Fruit fly (Drosophila melanogaster) whole organism, embryonic: ENCODE measurements around the gene CG9733.
A peak's percentile ranks its signal among the peaks of the same experiment; 100 is the strongest.

Source experiments
- Asciz ChIP-seq: fragments of 200-800 bp; sonication (Bioruptor generic); optimal IDR thresholded peaks from 2 replicates; lab custom pipeline; 2017; ENCODE audit warnings: missing biosample characterization, mild to moderate bottlenecking, missing genetic modification characterization, missing genetic modification reagents
- Atf-2 ChIP-seq: fragments of 200-800 bp; sonication (Bioruptor generic); optimal IDR thresholded peaks from 2 replicates; lab custom pipeline; 2016; ENCODE audit warnings: missing biosample characterization, missing genetic modification characterization
- CG11093 ChIP-seq: fragments of 200-800 bp; sonication (Bioruptor generic); IDR thresholded peaks from 3 replicates; pipeline ENCODE4 v1.3.6; 2022; ENCODE audit warnings: missing biosample characterization, missing genetic modification characterization
- CG12236 ChIP-seq: fragments of 200-800 bp; sonication (Bioruptor generic); optimal IDR thresholded peaks from 2 replicates; lab custom pipeline; 2016; ENCODE audit warnings: missing biosample characterization, missing genetic modification characterization
- CG12942 ChIP-seq: fragments of 200-800 bp; sonication (Bioruptor generic); optimal IDR thresholded peaks from 3 replicates; lab custom pipeline; 2016; ENCODE audit warnings: missing biosample characterization, missing genetic modification characterization
- CG13424 ChIP-seq: fragments of 200-800 bp; sonication (Bioruptor generic); optimal IDR thresholded peaks from 2 replicates; lab custom pipeline; 2019; ENCODE audit warnings: missing biosample characterization, mild to moderate bottlenecking, missing genetic modification characterization, moderate library complexity
- CG14441 ChIP-seq: fragments of 200-800 bp; sonication (Bioruptor generic); IDR thresholded peaks from 2 replicates; pipeline ENCODE4 v1.3.6; 2022; ENCODE audit warnings: missing biosample characterization, missing genetic modification characterization
- CG2120 ChIP-seq: fragments of 200-800 bp; sonication (Bioruptor generic); optimal IDR thresholded peaks from 3 replicates; lab custom pipeline; 2016; ENCODE audit warnings: missing biosample characterization, missing genetic modification characterization
- CG4854 ChIP-seq: fragments of 200-800 bp; sonication (Bioruptor generic); optimal IDR thresholded peaks from 2 replicates; lab custom pipeline; 2016; ENCODE audit warnings: missing biosample characterization, missing genetic modification characterization, inconsistent platforms
- CG6272 ChIP-seq: fragments of 200-800 bp; sonication (Bioruptor generic); IDR thresholded peaks from 2 replicates; pipeline ENCODE4 v1.3.6; 2022; ENCODE audit warnings: missing biosample characterization, missing genetic modification characterization
- CG7786 ChIP-seq: fragments of 200-800 bp; sonication (Bioruptor generic); optimal IDR thresholded peaks from 2 replicates; lab custom pipeline; 2016; ENCODE audit warnings: missing biosample characterization, missing genetic modification characterization
- CG8290 ChIP-seq, 3 experiments: fragments of 200-800 bp; sonication (Bioruptor generic); optimal IDR thresholded peaks; 2 replicates each; lab custom pipeline; 2016 to 2019; ENCODE audit warnings: missing biosample characterization in 3 of 3, missing genetic modification characterization in 3 of 3, mild to moderate bottlenecking in 2 of 3, moderate library complexity in 1 of 3
- CG8944 ChIP-seq: fragments of 200-800 bp; sonication (Bioruptor generic); optimal IDR thresholded peaks from 3 replicates; lab custom pipeline; 2016; ENCODE audit warnings: missing biosample characterization, missing genetic modification characterization
- CHES-1-like ChIP-seq: fragments of 200-800 bp; sonication (Bioruptor generic); optimal IDR thresholded peaks from 2 replicates; lab custom pipeline; 2016; ENCODE audit warnings: missing biosample characterization, missing genetic modification characterization
- CTCF ChIP-seq: fragments of 200-800 bp; sonication (Bioruptor generic); optimal IDR thresholded peaks from 2 replicates; lab custom pipeline; 2017; ENCODE audit warnings: missing biosample characterization, mild to moderate bottlenecking, missing genetic modification characterization, moderate library complexity
- Camta ChIP-seq: fragments of 200-800 bp; sonication (Bioruptor generic); optimal IDR thresholded peaks from 2 replicates; lab custom pipeline; 2016; ENCODE audit warnings: missing biosample characterization, missing genetic modification characterization
- Dp ChIP-seq: fragments of 200-800 bp; sonication (Bioruptor generic); optimal IDR thresholded peaks from 2 replicates; lab custom pipeline; 2018; ENCODE audit warnings: missing biosample characterization, mild to moderate bottlenecking, missing genetic modification characterization, moderate library complexity
- Dref ChIP-seq: fragments of 200-800 bp; sonication (Bioruptor generic); IDR thresholded peaks from 2 replicates; pipeline ENCODE4 v1.3.6; 2022; ENCODE audit warnings: missing biosample characterization, missing genetic modification characterization
- E2f1 ChIP-seq: fragments of 200-800 bp; sonication (Bioruptor generic); IDR thresholded peaks from 2 replicates; pipeline ENCODE4 v1.3.6; 2022; ENCODE audit warnings: missing biosample characterization, missing genetic modification characterization
- Ets97D ChIP-seq: fragments of 200-800 bp; sonication (Bioruptor generic); optimal IDR thresholded peaks from 3 replicates; lab custom pipeline; 2016; ENCODE audit warnings: missing biosample characterization, missing genetic modification characterization
- Fer2 ChIP-seq: fragments of 200-800 bp; sonication (Bioruptor generic); optimal IDR thresholded peaks from 2 replicates; lab custom pipeline; 2018; ENCODE audit warnings: missing biosample characterization, mild to moderate bottlenecking, missing genetic modification characterization, moderate library complexity
- Fer3 ChIP-seq: fragments of 200-800 bp; sonication (Bioruptor generic); optimal IDR thresholded peaks from 2 replicates; lab custom pipeline; 2018; ENCODE audit warnings: missing biosample characterization, mild to moderate bottlenecking, missing genetic modification characterization, moderate library complexity
- HLH4C ChIP-seq: fragments of 200-800 bp; sonication (Bioruptor generic); IDR thresholded peaks from 3 replicates; pipeline ENCODE4 v1.3.6; 2022; ENCODE audit warnings: missing biosample characterization, missing genetic modification characterization; ENCODE audit not compliant: partially characterized antibody
- Hr78 ChIP-seq, 2 experiments: fragments of 200-800 bp in 1 of 2; fragments of >200 bp in 1 of 2; sonication (Bioruptor generic) in 1 of 2; optimal IDR thresholded peaks; 2 replicates each; lab custom pipeline; 2017 to 2019; ENCODE audit warnings: missing biosample characterization in 2 of 2, missing genetic modification characterization in 2 of 2, mild to moderate bottlenecking in 1 of 2, moderate library complexity in 1 of 2
- NC2β ChIP-seq: fragments of 200-800 bp; sonication (Bioruptor generic); optimal IDR thresholded peaks from 2 replicates; lab custom pipeline; 2016; ENCODE audit warnings: missing biosample characterization, missing genetic modification characterization
- Nf-YA ChIP-seq: fragments of 200-800 bp; sonication (Bioruptor generic); IDR thresholded peaks from 2 replicates; pipeline ENCODE4 v1.3.6; 2022; ENCODE audit warnings: missing biosample characterization, missing genetic modification characterization
- TFAM ChIP-seq: fragments of 200-800 bp; sonication (Bioruptor generic); optimal IDR thresholded peaks from 2 replicates; lab custom pipeline; 2017; ENCODE audit warnings: missing biosample characterization, missing genetic modification characterization, inconsistent platforms
- aop ChIP-seq: fragments of 200-800 bp; sonication (Bioruptor generic); IDR thresholded peaks from 2 replicates; pipeline ENCODE4 v1.3.6; 2022; ENCODE audit warnings: missing biosample characterization, missing genetic modification characterization
- bbx ChIP-seq: fragments of 200-800 bp; sonication (Bioruptor generic); IDR thresholded peaks from 2 replicates; pipeline ENCODE4 v1.3.6; 2022; ENCODE audit warnings: missing biosample characterization, missing genetic modification characterization; ENCODE audit not compliant: partially characterized antibody
- bsh ChIP-seq, 2 experiments: fragments of 200-800 bp; sonication (Bioruptor generic); optimal IDR thresholded peaks; 2 replicates each; lab custom pipeline; 2017 to 2018; ENCODE audit warnings: mild to moderate bottlenecking in 2 of 2, missing biosample characterization in 2 of 2, missing genetic modification characterization in 2 of 2, moderate library complexity in 1 of 2
- cas ChIP-seq: fragments of 200-800 bp; sonication (Bioruptor generic); IDR thresholded peaks from 2 replicates; pipeline ENCODE4 v1.3.6; 2022; ENCODE audit warnings: missing biosample characterization, missing genetic modification characterization
- chinmo ChIP-seq: fragments of 200-800 bp; sonication (Bioruptor generic); IDR thresholded peaks from 4 replicates; pipeline ENCODE4 v1.3.6; 2022; ENCODE audit warnings: missing biosample characterization, missing genetic modification characterization; ENCODE audit not compliant: partially characterized antibody
- croc ChIP-seq: fragments of 200-800 bp; sonication (Bioruptor generic); conservative IDR thresholded peaks from 3 replicates; pipeline ENCODE4 v1.3.6; 2022; ENCODE audit warnings: missing biosample characterization, missing genetic modification characterization
- dm ChIP-seq: fragments of 200-800 bp; sonication (Bioruptor generic); optimal IDR thresholded peaks from 3 replicates; lab custom pipeline; 2016; ENCODE audit warnings: missing biosample characterization, missing genetic modification characterization
- esg ChIP-seq: fragments of 200-800 bp; sonication (Bioruptor generic); conservative IDR thresholded peaks from 2 replicates; pipeline ENCODE4 v1.3.6; 2022; ENCODE audit warnings: missing biosample characterization, missing genetic modification characterization
- eve ChIP-seq, 2 experiments: fragments of >200 bp; optimal IDR thresholded peaks; 2 replicates each; lab custom pipeline; 2017; ENCODE audit warnings: missing biosample characterization in 2 of 2, missing genetic modification characterization in 2 of 2
- gcm ChIP-seq: fragments of 200-800 bp; sonication (Bioruptor generic); optimal IDR thresholded peaks from 2 replicates; lab custom pipeline; 2019; ENCODE audit warnings: missing biosample characterization, mild to moderate bottlenecking, missing genetic modification characterization, moderate library complexity
- gfzf ChIP-seq: fragments of 200-800 bp; sonication (Bioruptor generic); optimal IDR thresholded peaks from 2 replicates; lab custom pipeline; 2016; ENCODE audit warnings: missing biosample characterization, mild to moderate bottlenecking, missing genetic modification characterization, moderate library complexity
- lab ChIP-seq: fragments of 200-800 bp; sonication (Bioruptor generic); optimal IDR thresholded peaks from 3 replicates; lab custom pipeline; 2017; ENCODE audit warnings: missing biosample characterization, missing genetic modification characterization, mild to moderate bottlenecking, moderate library complexity, missing genetic modification reagents
- maf-S ChIP-seq: fragments of 200-800 bp; sonication (Bioruptor generic); optimal IDR thresholded peaks from 2 replicates; lab custom pipeline; 2016; ENCODE audit warnings: missing biosample characterization, missing genetic modification characterization
- mld ChIP-seq: fragments of 200-800 bp; sonication (Bioruptor generic); IDR thresholded peaks from 3 replicates; pipeline ENCODE4 v1.3.6; 2022; ENCODE audit warnings: missing biosample characterization, missing genetic modification characterization; ENCODE audit not compliant: partially characterized antibody
- odd ChIP-seq: fragments of 200-800 bp; sonication (Bioruptor generic); optimal IDR thresholded peaks from 2 replicates; lab custom pipeline; 2017; ENCODE audit warnings: missing biosample characterization, mild to moderate bottlenecking, missing genetic modification characterization
- pan ChIP-seq, 4 experiments: fragments of >200 bp in 3 of 4; fragments of 200-800 bp in 1 of 4; sonication (Bioruptor generic) in 1 of 4; optimal IDR thresholded peaks in 3 of 4; IDR thresholded peaks in 1 of 4; 2 replicates each; pipeline versions ENCODE4 v1.3.6 to Lab custom; 2017 to 2022; ENCODE audit warnings: missing biosample characterization in 2 of 4, missing genetic modification characterization in 2 of 4, mixed read lengths in 1 of 4
- salm ChIP-seq: fragments of 200-800 bp; sonication (Bioruptor generic); optimal IDR thresholded peaks from 2 replicates; lab custom pipeline; 2018; ENCODE audit warnings: missing biosample characterization, mild to moderate bottlenecking, missing genetic modification characterization
- sima ChIP-seq: fragments of 200-800 bp; sonication (Bioruptor generic); optimal IDR thresholded peaks from 2 replicates; lab custom pipeline; 2016; ENCODE audit warnings: missing biosample characterization, missing genetic modification characterization
- ssp ChIP-seq: fragments of 200-800 bp; sonication (Bioruptor generic); IDR thresholded peaks from 2 replicates; pipeline ENCODE4 v1.3.6; 2022; ENCODE audit warnings: missing biosample characterization, missing genetic modification characterization
- stwl ChIP-seq: fragments of 200-800 bp; sonication (Bioruptor generic); optimal IDR thresholded peaks from 3 replicates; lab custom pipeline; 2018; ENCODE audit warnings: missing biosample characterization, mild to moderate bottlenecking, missing genetic modification characterization, moderate library complexity

The CG9733 gene

dm6 chr3R:30203104-30203986, 43.2 kb downstream of the CG9733 start (continued):
- no peak for TF ChIP-seq Dp (GFP tag; lab: Kevin White, UChicago)
- TF ChIP-seq Hr78 (GFP tag; optimal IDR thresholded peaks at IDR 0.05; lab: Kevin White, UChicago) = peak in 1 of 2 experiments; percentile 96
- TF ChIP-seq CG12236 (GFP tag; lab: Kevin White, UChicago) = peak; percentile 82
- peak; percentile 93 for TF ChIP-seq CG12942 (GFP tag; lab: Kevin White, UChicago)
- TF ChIP-seq mld (GFP tag; lab: Robert Waterston, UW) = no peak
- TF ChIP-seq CG4854 (GFP tag; lab: Kevin White, UChicago) = peak; percentile 97
- peak; percentile 95 for TF ChIP-seq Asciz (GFP tag; lab: Kevin White, UChicago)
- TF ChIP-seq Camta (GFP tag; lab: Kevin White, UChicago) = peak; percentile 98
- TF ChIP-seq maf-S (GFP tag; lab: Kevin White, UChicago) = peak; percentile 92
- peak; percentile 8 for TF ChIP-seq stwl (tag; lab: Kevin White, UChicago)
- TF ChIP-seq Nf-YA (GFP tag; lab: Robert Waterston, UW) = peak; percentile 96
- TF ChIP-seq lab (GFP tag; lab: Kevin White, UChicago) = peak; percentile 98
- peak; percentile 91 for TF ChIP-seq croc (GFP tag; lab: Robert Waterston, UW)
- peak; percentile 22 to 89 for TF ChIP-seq bsh (GFP tag; optimal IDR thresholded peaks at IDR 0.05; lab: Kevin White, UChicago)
- TF ChIP-seq sima (GFP tag; lab: Kevin White, UChicago) = peak; percentile 93
- peak; percentile 92 for TF ChIP-seq CG14441 (GFP tag; lab: Robert Waterston, UW)
- peak; percentile 82 for TF ChIP-seq Fer2 (tag; lab: Kevin White, UChicago)
- TF ChIP-seq TFAM = peak; percentile 87
- peak; percentile 81 for TF ChIP-seq gcm
- peak; percentile 96 for TF ChIP-seq CG7786 (GFP tag; lab: Kevin White, UChicago)
- TF ChIP-seq CG2120 = peak; percentile 97
- peak; percentile 96 for TF ChIP-seq CHES-1-like (GFP tag; lab: Kevin White, UChicago)
- peak; percentile 98 for TF ChIP-seq CG8944
- peak; percentile 72 for TF ChIP-seq salm (tag; lab: Kevin White, UChicago)
- TF ChIP-seq HLH4C (GFP tag; lab: Robert Waterston, UW) = 0 out of 3 replicates have a peak, but pooled peaks have one; percentile 29
- TF ChIP-seq CG6272 = peak; percentile 84
- peak; percentile 93 for TF ChIP-seq Ets97D (GFP tag; lab: Kevin White, UChicago)
- TF ChIP-seq ssp (GFP tag; lab: Robert Waterston, UW) = peak; percentile 85
- TF ChIP-seq pan (optimal IDR thresholded peaks at IDR 0.05; lab: Kevin White, UChicago) = no peak
- peak in 1 of 2 experiments; percentile 91 for TF ChIP-seq pan (GFP tag; optimal IDR thresholded peaks at IDR 0.05 in 1 of 2, IDR thresholded peaks at IDR 0.05 in 1 of 2)
- TF ChIP-seq eve (GFP tag; optimal IDR thresholded peaks at IDR 0.05; lab: Kevin White, UChicago) = no peak
- peak; percentile 96 for TF ChIP-seq Fer3
- peak; percentile 70 for TF ChIP-seq cas (GFP tag; lab: Robert Waterston, UW)
- peak; percentile 89 for TF ChIP-seq CG8290 (GFP tag; optimal IDR thresholded peaks at IDR 0.05; lab: Kevin White, UChicago)
- TF ChIP-seq CG8290 (tag; optimal IDR thresholded peaks at IDR 0.05; lab: Kevin White, UChicago) = peak; percentile 29 to 94
- peak; percentile 93 for TF ChIP-seq E2f1
- peak; percentile 90 for TF ChIP-seq odd (GFP tag; lab: Kevin White, UChicago)
- TF ChIP-seq aop (GFP tag; lab: Robert Waterston, UW) = peak; percentile 95
- TF ChIP-seq CG11093 = peak; percentile 90
- no peak for TF ChIP-seq Dref (GFP tag; lab: Robert Waterston, UW)
- peak; percentile 60 for TF ChIP-seq CTCF (GFP tag; lab: Kevin White, UChicago)
- peak; percentile 94 for TF ChIP-seq chinmo (GFP tag; lab: Robert Waterston, UW)
- TF ChIP-seq CG13424 = peak; percentile 90
- TF ChIP-seq bbx = 0 out of 2 replicates have a peak, but pooled peaks have one; percentile 26
- TF ChIP-seq Atf-2 (GFP tag; lab: Kevin White, UChicago) = peak; percentile 94
- TF ChIP-seq gfzf = peak; percentile 25
- peak; percentile 97 for TF ChIP-seq esg
- TF ChIP-seq NC2β = peak; percentile 84
- peak; percentile 87 for TF ChIP-seq dm (GFP tag; lab: Kevin White, UChicago)
